Fruit fly (Drosophila melanogaster) whole organism, embryonic: Measurements from ENCODE around the gene CG15418.

Source experiments
- CG10462 ChIP-seq: fragments of 200-800 bp; sonication (Bioruptor generic); optimal IDR thresholded peaks from 2 replicates; lab custom pipeline; 2016; ENCODE audit warnings: missing biosample characterization, missing genetic modification characterization
- CG12071 ChIP-seq: fragments of 200-800 bp; sonication (Bioruptor generic); optimal IDR thresholded peaks from 3 replicates; lab custom pipeline; 2018; ENCODE audit warnings: missing biosample characterization, mild to moderate bottlenecking, missing genetic modification characterization
- CG12942 ChIP-seq: fragments of 200-800 bp; sonication (Bioruptor generic); optimal IDR thresholded peaks from 3 replicates; lab custom pipeline; 2016; ENCODE audit warnings: missing biosample characterization, missing genetic modification characterization
- CG13424 ChIP-seq: fragments of 200-800 bp; sonication (Bioruptor generic); optimal IDR thresholded peaks from 2 replicates; lab custom pipeline; 2019; ENCODE audit warnings: missing biosample characterization, mild to moderate bottlenecking, missing genetic modification characterization, moderate library complexity
- CG15011 ChIP-seq: fragments of 200-800 bp; sonication (Bioruptor generic); optimal IDR thresholded peaks from 3 replicates; lab custom pipeline; 2018; ENCODE audit warnings: missing biosample characterization, mild to moderate bottlenecking, missing genetic modification characterization
- CG15269 ChIP-seq: fragments of 200-800 bp; sonication (Bioruptor generic); optimal IDR thresholded peaks from 2 replicates; lab custom pipeline; 2018; ENCODE audit warnings: missing biosample characterization, mild to moderate bottlenecking, missing genetic modification characterization, moderate library complexity
- CG17361 ChIP-seq: fragments of 200-800 bp; sonication (Bioruptor generic); IDR thresholded peaks from 3 replicates; pipeline ENCODE4 v1.3.6; 2022; ENCODE audit warnings: missing biosample characterization, missing genetic modification characterization
- CG17612 ChIP-seq: fragments of 200-800 bp; sonication (Bioruptor generic); IDR thresholded peaks from 2 replicates; pipeline ENCODE4 v1.3.6; 2022; ENCODE audit warnings: missing biosample characterization, missing genetic modification characterization
- CG1792 ChIP-seq: fragments of 200-800 bp; sonication (Bioruptor generic); optimal IDR thresholded peaks from 2 replicates; lab custom pipeline; 2016; ENCODE audit warnings: missing biosample characterization, missing genetic modification characterization
- CG2889 ChIP-seq: fragments of 200-800 bp; sonication (Bioruptor generic); IDR thresholded peaks from 3 replicates; pipeline ENCODE4 v1.3.6; 2022; ENCODE audit warnings: missing biosample characterization, missing genetic modification characterization
- CG31441 ChIP-seq: fragments of 200-800 bp; sonication (Bioruptor generic); IDR thresholded peaks from 2 replicates; pipeline ENCODE4 v1.3.6; 2022; ENCODE audit warnings: missing biosample characterization, missing genetic modification characterization
- CG4282 ChIP-seq: fragments of 200-800 bp; sonication (Bioruptor generic); optimal IDR thresholded peaks from 2 replicates; lab custom pipeline; 2016; ENCODE audit warnings: missing biosample characterization, missing genetic modification characterization
- CG4328 ChIP-seq: fragments of 200-800 bp; sonication (Bioruptor generic); optimal IDR thresholded peaks from 3 replicates; lab custom pipeline; 2017; ENCODE audit warnings: missing biosample characterization, missing genetic modification reagents, missing genetic modification characterization
- CG4617 ChIP-seq: fragments of 200-800 bp; sonication (Bioruptor generic); optimal IDR thresholded peaks from 3 replicates; lab custom pipeline; 2016; ENCODE audit warnings: missing biosample characterization, missing genetic modification characterization, borderline replicate concordance
- CG6689 ChIP-seq: fragments of 200-800 bp; sonication (Bioruptor generic); IDR thresholded peaks from 2 replicates; pipeline ENCODE4 v1.3.6; 2022; ENCODE audit warnings: missing biosample characterization, missing genetic modification characterization
- CG6854 ChIP-seq: fragments of 200-800 bp; sonication (Bioruptor generic); optimal IDR thresholded peaks from 3 replicates; lab custom pipeline; 2017; ENCODE audit warnings: missing biosample characterization, mild to moderate bottlenecking, missing genetic modification characterization
- CG8281 ChIP-seq: fragments of 200-800 bp; sonication (Bioruptor generic); optimal IDR thresholded peaks from 2 replicates; lab custom pipeline; 2018; ENCODE audit warnings: missing biosample characterization, mild to moderate bottlenecking, missing genetic modification characterization, moderate library complexity
- CG8388 ChIP-seq: fragments of 200-800 bp; sonication (Bioruptor generic); optimal IDR thresholded peaks from 2 replicates; lab custom pipeline; 2019; ENCODE audit warnings: missing biosample characterization, mild to moderate bottlenecking, missing genetic modification characterization, moderate library complexity
- Camta ChIP-seq: fragments of 200-800 bp; sonication (Bioruptor generic); optimal IDR thresholded peaks from 2 replicates; lab custom pipeline; 2016; ENCODE audit warnings: missing biosample characterization, missing genetic modification characterization
- Dip2 ChIP-seq: fragments of 200-800 bp; sonication (Bioruptor generic); IDR thresholded peaks from 2 replicates; pipeline ENCODE4 v1.3.6; 2022; ENCODE audit warnings: missing biosample characterization, missing genetic modification characterization
- Dp ChIP-seq: fragments of 200-800 bp; sonication (Bioruptor generic); optimal IDR thresholded peaks from 2 replicates; lab custom pipeline; 2018; ENCODE audit warnings: missing biosample characterization, mild to moderate bottlenecking, missing genetic modification characterization, moderate library complexity
- Hey ChIP-seq: fragments of 200-800 bp; sonication (Bioruptor generic); optimal IDR thresholded peaks from 3 replicates; lab custom pipeline; 2018; ENCODE audit warnings: missing biosample characterization, mild to moderate bottlenecking, missing genetic modification characterization
- Jarid2 ChIP-seq: fragments of 200-800 bp; sonication (Bioruptor generic); optimal IDR thresholded peaks from 3 replicates; lab custom pipeline; 2017; ENCODE audit warnings: mild to moderate bottlenecking, missing biosample characterization, missing genetic modification reagents, missing genetic modification characterization
- Lhr ChIP-seq: fragments of 200-800 bp; sonication (Bioruptor generic); optimal IDR thresholded peaks from 3 replicates; lab custom pipeline; 2017; ENCODE audit warnings: mild to moderate bottlenecking, missing biosample characterization, missing genetic modification reagents, missing genetic modification characterization
- Mes4 ChIP-seq: fragments of 200-800 bp; sonication (Bioruptor generic); optimal IDR thresholded peaks from 2 replicates; lab custom pipeline; 2016; ENCODE audit warnings: missing biosample characterization, missing genetic modification characterization
- NC2β ChIP-seq: fragments of 200-800 bp; sonication (Bioruptor generic); optimal IDR thresholded peaks from 2 replicates; lab custom pipeline; 2016; ENCODE audit warnings: missing biosample characterization, missing genetic modification characterization
- NFAT ChIP-seq: fragments of 200-800 bp; sonication (Bioruptor generic); IDR thresholded peaks from 2 replicates; pipeline ENCODE4 v1.3.6; 2022; ENCODE audit warnings: missing biosample characterization, missing genetic modification characterization
- Nf-YC ChIP-seq: fragments of 200-800 bp; optimal IDR thresholded peaks from 3 replicates; lab custom pipeline; 2019; ENCODE audit warnings: missing biosample characterization, mild to moderate bottlenecking, missing genetic modification characterization, moderate library complexity
- Ravus ChIP-seq: fragments of 200-800 bp; sonication (Bioruptor generic); IDR thresholded peaks from 2 replicates; pipeline ENCODE4 v1.3.6; 2022; ENCODE audit warnings: missing biosample characterization, missing genetic modification characterization
- Rfx ChIP-seq: fragments of 200-800 bp; sonication (Bioruptor generic); IDR thresholded peaks from 2 replicates; pipeline ENCODE4 v1.3.6; 2022; ENCODE audit warnings: missing biosample characterization, missing genetic modification characterization
- Sox100B ChIP-seq: fragments of 200-800 bp; sonication (Bioruptor generic); optimal IDR thresholded peaks from 3 replicates; lab custom pipeline; 2018; ENCODE audit warnings: missing biosample characterization, mild to moderate bottlenecking, missing genetic modification characterization
- Spps ChIP-seq: fragments of 200-800 bp; sonication (Bioruptor generic); optimal IDR thresholded peaks from 2 replicates; lab custom pipeline; 2018; ENCODE audit warnings: missing biosample characterization, mild to moderate bottlenecking, missing genetic modification characterization
- TFAM ChIP-seq: fragments of 200-800 bp; sonication (Bioruptor generic); optimal IDR thresholded peaks from 2 replicates; lab custom pipeline; 2017; ENCODE audit warnings: missing biosample characterization, missing genetic modification characterization, inconsistent platforms
- al ChIP-seq: fragments of 200-800 bp; sonication (Bioruptor generic); IDR thresholded peaks from 2 replicates; pipeline ENCODE4 v1.3.6; 2022; ENCODE audit warnings: missing biosample characterization, missing genetic modification characterization
- ap ChIP-seq: fragments of 200-800 bp; sonication (Bioruptor generic); IDR thresholded peaks from 2 replicates; pipeline ENCODE4 v1.3.6; 2022; ENCODE audit warnings: missing biosample characterization, missing genetic modification characterization
- caup ChIP-seq: fragments of 200-800 bp; sonication (Bioruptor generic); optimal IDR thresholded peaks from 3 replicates; lab custom pipeline; 2017; ENCODE audit warnings: missing biosample characterization, mild to moderate bottlenecking, missing genetic modification characterization, moderate library complexity; ENCODE audit not compliant: severe bottlenecking
- dan ChIP-seq: fragments of 200-800 bp; sonication (Bioruptor generic); IDR thresholded peaks from 2 replicates; pipeline ENCODE4 v1.3.6; 2022; ENCODE audit warnings: missing biosample characterization, missing genetic modification characterization
- ftz-f1 ChIP-seq: fragments of 200-800 bp; sonication (Bioruptor generic); optimal IDR thresholded peaks from 2 replicates; lab custom pipeline; 2016; ENCODE audit warnings: missing biosample characterization, missing genetic modification characterization
- gcm ChIP-seq: fragments of 200-800 bp; sonication (Bioruptor generic); optimal IDR thresholded peaks from 2 replicates; lab custom pipeline; 2019; ENCODE audit warnings: missing biosample characterization, mild to moderate bottlenecking, missing genetic modification characterization, moderate library complexity
- gem ChIP-seq: fragments of 200-800 bp; sonication (Bioruptor generic); optimal IDR thresholded peaks from 2 replicates; lab custom pipeline; 2019; ENCODE audit warnings: missing biosample characterization, mild to moderate bottlenecking, missing genetic modification characterization, moderate library complexity
- her ChIP-seq: fragments of 200-800 bp; sonication (Bioruptor generic); optimal IDR thresholded peaks from 2 replicates; lab custom pipeline; 2016; ENCODE audit warnings: missing biosample characterization, missing genetic modification characterization
- jing ChIP-seq: fragments of 200-800 bp; sonication (Bioruptor generic); optimal IDR thresholded peaks from 2 replicates; lab custom pipeline; 2018; ENCODE audit warnings: missing biosample characterization, mild to moderate bottlenecking, missing genetic modification characterization
- lab ChIP-seq: fragments of 200-800 bp; sonication (Bioruptor generic); optimal IDR thresholded peaks from 3 replicates; lab custom pipeline; 2017; ENCODE audit warnings: missing biosample characterization, missing genetic modification characterization, mild to moderate bottlenecking, moderate library complexity, missing genetic modification reagents
- mam ChIP-seq: fragments of 200-800 bp; sonication (Bioruptor generic); optimal IDR thresholded peaks from 3 replicates; lab custom pipeline; 2016; ENCODE audit warnings: missing biosample characterization, missing genetic modification characterization
- otp ChIP-seq: fragments of 200-800 bp; sonication (Bioruptor generic); IDR thresholded peaks from 3 replicates; pipeline ENCODE4, ENCODE4 v1.3.6; 2022; ENCODE audit warnings: missing biosample characterization, missing genetic modification characterization
- pb ChIP-seq: fragments of 200-800 bp; sonication (Bioruptor generic); optimal IDR thresholded peaks from 3 replicates; lab custom pipeline; 2016; ENCODE audit warnings: missing biosample characterization, missing genetic modification characterization
- sens ChIP-seq: fragments of 200-800 bp; sonication (Bioruptor generic); peaks from one replicate; lab custom pipeline; 2016; ENCODE audit warnings: missing biosample characterization, missing genetic modification characterization
- slp2 ChIP-seq: fragments of 200-800 bp; sonication (Bioruptor generic); optimal IDR thresholded peaks from 2 replicates; lab custom pipeline; 2016; ENCODE audit warnings: missing biosample characterization, missing genetic modification characterization
- sr ChIP-seq: fragments of 200-800 bp; sonication (Bioruptor generic); IDR thresholded peaks from 3 replicates; pipeline ENCODE4 v1.3.6; 2022; ENCODE audit warnings: missing biosample characterization, missing genetic modification characterization
- ssp ChIP-seq: fragments of 200-800 bp; sonication (Bioruptor generic); IDR thresholded peaks from 2 replicates; pipeline ENCODE4 v1.3.6; 2022; ENCODE audit warnings: missing biosample characterization, missing genetic modification characterization

CG15418 gene

DNA sequence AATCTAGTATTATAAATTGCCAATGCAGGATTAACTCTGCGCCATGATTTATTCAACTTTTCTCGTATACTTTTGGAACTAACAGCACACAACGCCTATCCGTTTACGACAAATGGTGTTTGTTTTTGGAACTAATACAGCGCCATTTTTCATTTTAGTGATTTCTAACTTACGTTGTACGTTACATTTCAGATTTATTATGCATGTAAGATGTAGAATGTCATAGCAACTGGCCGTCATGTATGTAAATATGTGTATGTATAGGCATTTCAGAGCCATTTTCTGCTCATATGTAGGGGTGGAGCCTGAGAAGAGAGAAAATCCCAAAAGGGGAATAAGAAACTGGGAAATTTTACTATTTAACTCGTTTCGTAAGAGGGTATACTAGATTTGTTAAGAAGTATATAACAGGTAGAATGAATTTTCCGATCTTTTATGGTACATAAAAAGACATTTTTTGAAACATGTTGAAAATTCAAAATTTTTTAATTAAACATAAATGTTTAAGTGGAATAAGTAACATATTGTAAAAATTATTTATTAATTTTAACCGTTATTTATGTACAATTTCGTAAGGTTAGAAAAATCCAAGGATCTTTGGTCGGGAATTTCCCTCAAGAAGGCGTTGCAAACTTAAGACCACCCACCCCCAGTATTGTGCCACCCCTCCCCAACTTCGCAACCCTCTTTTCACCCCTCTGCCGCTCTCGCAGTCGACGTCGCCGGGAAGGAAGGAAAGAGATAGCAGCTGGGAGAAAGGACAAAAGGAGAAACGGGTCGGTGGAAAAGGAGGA lies 36.0 kb upstream of the CG15418 start (continued):
- TF ChIP-seq ap (GFP tag; lab: Robert Waterston, UW): no peak
- TF ChIP-seq CG13424 (tag; lab: Kevin White, UChicago): peak; percentile 12
- TF ChIP-seq otp (GFP tag; lab: Robert Waterston, UW): no peak
- no peak for TF ChIP-seq dan (GFP tag; lab: Robert Waterston, UW)
- TF ChIP-seq ftz-f1 (GFP tag; lab: Kevin White, UChicago): no peak
- TF ChIP-seq Mes4 (GFP tag; lab: Kevin White, UChicago): peak; percentile 50
- TF ChIP-seq al: 0 out of 2 replicates have a peak, but pooled peaks have one; percentile 3
- peak; percentile 30 for TF ChIP-seq mam (GFP tag; lab: Kevin White, UChicago)
- TF ChIP-seq CG15011: no peak
- peak; percentile 85 for TF ChIP-seq Nf-YC (tag; lab: Kevin White, UChicago)
- TF ChIP-seq Sox100B (GFP tag; lab: Kevin White, UChicago): no peak
- TF ChIP-seq CG4328: no peak
- TF ChIP-seq Rfx: peak; percentile 70
- TF ChIP-seq slp2 (GFP tag; lab: Kevin White, UChicago): no peak
- no peak for TF ChIP-seq Jarid2 (GFP tag; lab: Kevin White, UChicago)
- no peak for TF ChIP-seq CG8281 (tag; lab: Kevin White, UChicago)
- TF ChIP-seq ssp (GFP tag; lab: Robert Waterston, UW): peak; percentile 36; the same call in 1 of the 2 replicates
- TF ChIP-seq CG6689 (GFP tag; lab: Robert Waterston, UW): no peak
- no peak for TF ChIP-seq gcm (GFP tag; lab: Kevin White, UChicago)
- TF ChIP-seq Ravus: no peak
- no peak for TF ChIP-seq pb (GFP tag; lab: Kevin White, UChicago)
- TF ChIP-seq her (GFP tag; lab: Kevin White, UChicago): peak; percentile 57
- no peak for TF ChIP-seq CG15269
- TF ChIP-seq TFAM (GFP tag; lab: Kevin White, UChicago): no peak
- peak; percentile 48; the same call in 1 of the 2 replicates for TF ChIP-seq NFAT (GFP tag; lab: Robert Waterston, UW)
- peak; percentile 36; the same call in 1 of the 2 replicates for TF ChIP-seq Dip2 (GFP tag; lab: Robert Waterston, UW)
- TF ChIP-seq lab (GFP tag; lab: Kevin White, UChicago): peak; percentile 65
- TF ChIP-seq caup (GFP tag; lab: Kevin White, UChicago): peak; percentile 27
- peak; percentile 31 for TF ChIP-seq CG12942 (GFP tag; lab: Kevin White, UChicago)
- TF ChIP-seq Spps (tag; lab: Kevin White, UChicago): no peak
- peak; percentile 8; the same call in 1 of the 2 replicates for TF ChIP-seq CG31441
- peak; percentile 2 for TF ChIP-seq CG8388 (GFP tag; lab: Kevin White, UChicago)
- peak; percentile 16 for TF ChIP-seq Camta (GFP tag; lab: Kevin White, UChicago)
- no peak for TF ChIP-seq CG6854 (GFP tag; lab: Kevin White, UChicago)
- TF ChIP-seq CG4282 (GFP tag; lab: Kevin White, UChicago): no peak
- peak; percentile 30 for TF ChIP-seq CG4617 (GFP tag; lab: Kevin White, UChicago)
- TF ChIP-seq CG1792: peak; percentile 54
- no peak for TF ChIP-seq CG10462 (GFP tag; lab: Kevin White, UChicago)
- no peak for TF ChIP-seq Hey (tag; lab: Kevin White, UChicago)
- peak; percentile 19 for TF ChIP-seq Dp (GFP tag; lab: Kevin White, UChicago)
- no peak for TF ChIP-seq jing (GFP tag; lab: Kevin White, UChicago)
- peak; percentile 95 for TF ChIP-seq sens
- no peak for TF ChIP-seq sr
- peak; percentile 80 for TF ChIP-seq Lhr
- no peak for TF ChIP-seq CG17612 (GFP tag; lab: Robert Waterston, UW)
- TF ChIP-seq gem (tag; lab: Kevin White, UChicago): peak; percentile 39
- TF ChIP-seq CG2889 (GFP tag; lab: Robert Waterston, UW): no peak
- TF ChIP-seq CG12071 (GFP tag; lab: Kevin White, UChicago): no peak
- TF ChIP-seq NC2β (GFP tag; lab: Kevin White, UChicago): peak; percentile 45
- 0 out of 3 replicates have a peak, but pooled peaks have one; percentile 47 for TF ChIP-seq CG17361
